Fruit fly (Drosophila melanogaster) whole organism, embryonic: ENCODE measurements around the gene CG43815.

Experiments used
- Aef1 ChIP-seq: fragments of 200-800 bp; sonication (Bioruptor generic); IDR thresholded peaks from 3 replicates; pipeline ENCODE4 v1.3.6; 2022; ENCODE audit warnings: missing biosample characterization, missing genetic modification characterization
- Atf3 ChIP-seq: fragments of 200-800 bp; sonication (Bioruptor generic); optimal IDR thresholded peaks from 3 replicates; lab custom pipeline; 2016; ENCODE audit warnings: missing biosample characterization, missing genetic modification characterization
- Awh ChIP-seq: fragments of 200-800 bp; sonication (Bioruptor generic); IDR thresholded peaks from 2 replicates; pipeline ENCODE4, ENCODE4 v1.3.6; 2022; ENCODE audit warnings: missing biosample characterization, missing genetic modification characterization
- CG11085 ChIP-seq: fragments of 200-800 bp; sonication (Bioruptor generic); IDR thresholded peaks from 2 replicates; pipeline ENCODE4 v1.3.6; 2022; ENCODE audit warnings: missing biosample characterization, missing genetic modification characterization
- CG11560 ChIP-seq: fragments of 200-800 bp; sonication (Bioruptor generic); IDR thresholded peaks from 3 replicates; pipeline ENCODE4 v1.3.6; 2022; ENCODE audit warnings: missing biosample characterization, missing genetic modification characterization
- CG12104 ChIP-seq: fragments of 200-800 bp; sonication (Bioruptor generic); optimal IDR thresholded peaks from 3 replicates; lab custom pipeline; 2016; ENCODE audit warnings: missing biosample characterization, missing genetic modification characterization
- CG1647 ChIP-seq: fragments of 200-800 bp; sonication (Bioruptor generic); optimal IDR thresholded peaks from 3 replicates; lab custom pipeline; 2016; ENCODE audit warnings: missing biosample characterization, missing genetic modification characterization
- CG16813 ChIP-seq: fragments of 200-800 bp; sonication (Bioruptor generic); IDR thresholded peaks from 3 replicates; pipeline ENCODE4 v1.3.6; 2022; ENCODE audit warnings: missing biosample characterization, missing genetic modification characterization; ENCODE audit not compliant: partially characterized antibody
- CG16815 ChIP-seq: fragments of 200-800 bp; sonication (Bioruptor generic); optimal IDR thresholded peaks from 3 replicates; lab custom pipeline; 2017; ENCODE audit warnings: missing biosample characterization, mild to moderate bottlenecking, missing genetic modification characterization
- CG17359 ChIP-seq: fragments of 200-800 bp; sonication (Bioruptor generic); optimal IDR thresholded peaks from 3 replicates; lab custom pipeline; 2018; ENCODE audit warnings: missing biosample characterization, mild to moderate bottlenecking, missing genetic modification characterization, moderate library complexity
- CG17829 ChIP-seq: fragments of 200-800 bp; optimal IDR thresholded peaks from 2 replicates; lab custom pipeline; 2019; ENCODE audit warnings: missing biosample characterization, mild to moderate bottlenecking, missing genetic modification characterization, moderate library complexity
- CG18599 ChIP-seq: fragments of 200-800 bp; sonication (Bioruptor generic); optimal IDR thresholded peaks from 3 replicates; lab custom pipeline; 2017; ENCODE audit warnings: missing biosample characterization, missing genetic modification characterization, mild to moderate bottlenecking, moderate library complexity, missing genetic modification reagents
- CG32767 ChIP-seq: fragments of 200-800 bp; sonication (Bioruptor generic); IDR thresholded peaks from 2 replicates; pipeline ENCODE4 v1.3.6; 2022; ENCODE audit warnings: missing biosample characterization, missing genetic modification characterization
- CG4282 ChIP-seq: fragments of 200-800 bp; sonication (Bioruptor generic); optimal IDR thresholded peaks from 2 replicates; lab custom pipeline; 2016; ENCODE audit warnings: missing biosample characterization, missing genetic modification characterization
- CG4617 ChIP-seq: fragments of 200-800 bp; sonication (Bioruptor generic); optimal IDR thresholded peaks from 3 replicates; lab custom pipeline; 2016; ENCODE audit warnings: missing biosample characterization, missing genetic modification characterization, borderline replicate concordance
- CG6683 ChIP-seq: fragments of 200-800 bp; sonication (Bioruptor generic); optimal IDR thresholded peaks from 2 replicates; lab custom pipeline; 2017; ENCODE audit warnings: missing biosample characterization, mild to moderate bottlenecking, missing genetic modification characterization, missing genetic modification reagents
- CG8089 ChIP-seq: fragments of 200-800 bp; sonication (Bioruptor generic); optimal IDR thresholded peaks from 3 replicates; lab custom pipeline; 2016; ENCODE audit warnings: missing biosample characterization, missing genetic modification characterization
- CG8359 ChIP-seq: fragments of 200-800 bp; sonication (Bioruptor generic); optimal IDR thresholded peaks from 2 replicates; lab custom pipeline; 2017; ENCODE audit warnings: missing biosample characterization, mild to moderate bottlenecking, missing genetic modification characterization, borderline replicate concordance
- CG8944 ChIP-seq: fragments of 200-800 bp; sonication (Bioruptor generic); optimal IDR thresholded peaks from 3 replicates; lab custom pipeline; 2016; ENCODE audit warnings: missing biosample characterization, missing genetic modification characterization
- CkIIα-i1 ChIP-seq: fragments of 200-800 bp; sonication (Bioruptor generic); IDR thresholded peaks from 2 replicates; pipeline ENCODE4 v1.3.6; 2022; ENCODE audit warnings: missing biosample characterization, missing genetic modification characterization
- D19B ChIP-seq: fragments of 200-800 bp; sonication (Bioruptor generic); optimal IDR thresholded peaks from 2 replicates; lab custom pipeline; 2017; ENCODE audit warnings: missing biosample characterization, mild to moderate bottlenecking, missing genetic modification characterization
- Doc2 ChIP-seq: fragments of 200-800 bp; sonication (Bioruptor generic); IDR thresholded peaks from 2 replicates; pipeline ENCODE4 v1.3.6; 2022; ENCODE audit warnings: missing biosample characterization, missing genetic modification characterization
- HHEX ChIP-seq: fragments of 200-800 bp; sonication (Bioruptor generic); optimal IDR thresholded peaks from 3 replicates; lab custom pipeline; 2017; ENCODE audit warnings: missing biosample characterization, mild to moderate bottlenecking, missing genetic modification characterization, missing genetic modification reagents
- Hmr ChIP-seq: fragments of 200-800 bp; sonication (Bioruptor generic); optimal IDR thresholded peaks from 3 replicates; lab custom pipeline; 2017; ENCODE audit warnings: mild to moderate bottlenecking, missing biosample characterization, missing genetic modification reagents, missing genetic modification characterization
- Hr39 ChIP-seq: fragments of >200 bp; optimal IDR thresholded peaks from 2 replicates; lab custom pipeline; 2017
- Hr78 ChIP-seq, 2 experiments: fragments of 200-800 bp in 1 of 2; fragments of >200 bp in 1 of 2; sonication (Bioruptor generic) in 1 of 2; optimal IDR thresholded peaks; 2 replicates each; lab custom pipeline; 2017 to 2019; ENCODE audit warnings: missing biosample characterization in 2 of 2, missing genetic modification characterization in 2 of 2, mild to moderate bottlenecking in 1 of 2, moderate library complexity in 1 of 2
- MTF-1 ChIP-seq: fragments of 200-800 bp; sonication (Bioruptor generic); optimal IDR thresholded peaks from 2 replicates; lab custom pipeline; 2018; ENCODE audit warnings: missing biosample characterization, mild to moderate bottlenecking, missing genetic modification characterization, borderline replicate concordance
- Nf-YA ChIP-seq: fragments of 200-800 bp; sonication (Bioruptor generic); IDR thresholded peaks from 2 replicates; pipeline ENCODE4 v1.3.6; 2022; ENCODE audit warnings: missing biosample characterization, missing genetic modification characterization
- Ptx1 ChIP-seq: fragments of 200-800 bp; sonication (Bioruptor generic); IDR thresholded peaks from 2 replicates; pipeline ENCODE4 v1.3.6; 2022; ENCODE audit warnings: missing biosample characterization, missing genetic modification characterization
- aop ChIP-seq: fragments of 200-800 bp; sonication (Bioruptor generic); IDR thresholded peaks from 2 replicates; pipeline ENCODE4 v1.3.6; 2022; ENCODE audit warnings: missing biosample characterization, missing genetic modification characterization
- ash1 ChIP-seq: fragments of 200-800 bp; sonication (Bioruptor generic); optimal IDR thresholded peaks from 2 replicates; lab custom pipeline; 2018; ENCODE audit warnings: missing biosample characterization, mild to moderate bottlenecking, missing genetic modification characterization
- bsh ChIP-seq, 2 experiments: fragments of 200-800 bp; sonication (Bioruptor generic); optimal IDR thresholded peaks; 2 replicates each; lab custom pipeline; 2017 to 2018; ENCODE audit warnings: mild to moderate bottlenecking in 2 of 2, missing biosample characterization in 2 of 2, missing genetic modification characterization in 2 of 2, moderate library complexity in 1 of 2
- ci ChIP-seq: fragments of 200-800 bp; sonication (Bioruptor generic); IDR thresholded peaks from 3 replicates; pipeline ENCODE4 v1.3.6; 2022; ENCODE audit warnings: missing biosample characterization, missing genetic modification characterization
- disco-r ChIP-seq: fragments of 200-800 bp; sonication (Bioruptor generic); optimal IDR thresholded peaks from 2 replicates; lab custom pipeline; 2016; ENCODE audit warnings: missing biosample characterization, missing genetic modification characterization
- dmrt11E ChIP-seq: fragments of 200-800 bp; sonication (Bioruptor generic); optimal IDR thresholded peaks from 3 replicates; lab custom pipeline; 2018; ENCODE audit warnings: missing biosample characterization, mild to moderate bottlenecking, missing genetic modification characterization, moderate library complexity
- esg ChIP-seq: fragments of 200-800 bp; sonication (Bioruptor generic); conservative IDR thresholded peaks from 2 replicates; pipeline ENCODE4 v1.3.6; 2022; ENCODE audit warnings: missing biosample characterization, missing genetic modification characterization
- fd64A ChIP-seq: fragments of 200-800 bp; sonication (Bioruptor generic); optimal IDR thresholded peaks from 3 replicates; lab custom pipeline; 2018; ENCODE audit warnings: missing biosample characterization, mild to moderate bottlenecking, missing genetic modification characterization
- fru ChIP-seq: fragments of >200 bp; optimal IDR thresholded peaks from 2 replicates; lab custom pipeline; 2017
- grn ChIP-seq: fragments of 200-800 bp; sonication (Bioruptor generic); optimal IDR thresholded peaks from 3 replicates; lab custom pipeline; 2017; ENCODE audit warnings: missing biosample characterization, missing genetic modification characterization
- gsb ChIP-seq: fragments of 200-800 bp; sonication (Bioruptor generic); IDR thresholded peaks from 2 replicates; pipeline ENCODE4 v1.3.6; 2022; ENCODE audit warnings: missing biosample characterization, missing genetic modification characterization
- ham ChIP-seq: fragments of 200-800 bp; sonication (Bioruptor generic); IDR thresholded peaks from 2 replicates; pipeline ENCODE4 v1.3.6; 2022; ENCODE audit warnings: missing biosample characterization, missing genetic modification characterization
- jing ChIP-seq: fragments of 200-800 bp; sonication (Bioruptor generic); optimal IDR thresholded peaks from 2 replicates; lab custom pipeline; 2018; ENCODE audit warnings: missing biosample characterization, mild to moderate bottlenecking, missing genetic modification characterization
- mam ChIP-seq: fragments of 200-800 bp; sonication (Bioruptor generic); optimal IDR thresholded peaks from 3 replicates; lab custom pipeline; 2016; ENCODE audit warnings: missing biosample characterization, missing genetic modification characterization
- otp ChIP-seq: fragments of 200-800 bp; sonication (Bioruptor generic); IDR thresholded peaks from 3 replicates; pipeline ENCODE4, ENCODE4 v1.3.6; 2022; ENCODE audit warnings: missing biosample characterization, missing genetic modification characterization
- ro ChIP-seq: fragments of 200-800 bp; sonication (Bioruptor generic); IDR thresholded peaks from 2 replicates; pipeline ENCODE4 v1.3.6; 2022; ENCODE audit warnings: missing biosample characterization, missing genetic modification characterization
- sc ChIP-seq, 3 experiments: fragments of >200 bp in 2 of 3; fragments of 200-800 bp in 1 of 3; sonication (Bioruptor generic) in 1 of 3; optimal IDR thresholded peaks; 2 replicates in 2 of 3; 3 replicates in 1 of 3; lab custom pipeline; 2017; ENCODE audit warnings: mild to moderate bottlenecking in 1 of 3, missing biosample characterization in 1 of 3, missing genetic modification characterization in 1 of 3, missing genetic modification reagents in 1 of 3
- sens ChIP-seq: fragments of 200-800 bp; sonication (Bioruptor generic); peaks from one replicate; lab custom pipeline; 2016; ENCODE audit warnings: missing biosample characterization, missing genetic modification characterization
- slbo ChIP-seq: fragments of 200-800 bp; sonication (Bioruptor generic); IDR thresholded peaks from 2 replicates; pipeline ENCODE4 v1.3.6; 2022; ENCODE audit warnings: missing biosample characterization, missing genetic modification characterization
- sna ChIP-seq: fragments of 200-800 bp; sonication (Bioruptor generic); IDR thresholded peaks from 2 replicates; pipeline ENCODE4 v1.3.6; 2022; ENCODE audit warnings: missing biosample characterization, missing genetic modification characterization; ENCODE audit not compliant: partially characterized antibody
- ttk ChIP-seq: fragments of 200-800 bp; sonication (Bioruptor generic); IDR thresholded peaks from 2 replicates; pipeline ENCODE4 v2.1.2; 2022; ENCODE audit warnings: missing biosample characterization, missing genetic modification characterization
- usp ChIP-seq: fragments of >200 bp; optimal IDR thresholded peaks from 2 replicates; lab custom pipeline; 2017; ENCODE audit warnings: missing biosample characterization, missing genetic modification characterization
- vfl ChIP-seq: fragments of 200-800 bp; sonication (Bioruptor generic); optimal IDR thresholded peaks from 2 replicates; lab custom pipeline; 2016; ENCODE audit warnings: missing biosample characterization, missing genetic modification characterization

The CG43815 gene

DNA sequence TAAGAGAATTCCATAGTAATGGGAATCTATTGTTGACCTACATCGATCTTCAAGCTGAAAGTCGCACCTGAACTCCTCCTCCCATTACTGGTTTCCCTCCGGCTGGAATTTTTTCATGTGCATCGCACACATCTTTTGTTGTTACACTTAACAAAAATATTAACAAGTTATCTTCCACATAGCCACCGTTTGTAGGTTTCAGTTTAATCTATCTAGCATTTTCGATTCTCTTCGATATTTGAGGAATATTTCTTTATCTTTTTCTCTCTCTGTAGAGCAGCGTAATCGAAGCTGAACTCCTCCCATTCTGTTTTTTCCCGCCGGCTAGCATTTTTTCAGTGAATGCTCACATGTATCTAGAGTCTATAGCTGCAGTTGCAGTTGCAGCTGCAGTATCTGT lies 48.8 kb downstream of the CG43815 start (continued):
- TF ChIP-seq CG12104: no peak
- TF ChIP-seq sens: no peak
- peak; percentile 32; the same call in 1 of the 2 replicates for TF ChIP-seq Ptx1 (GFP tag; lab: Robert Waterston, UW)
- no peak for TF ChIP-seq usp
- no peak for TF ChIP-seq MTF-1 (GFP tag; lab: Kevin White, UChicago)
- no peak for TF ChIP-seq CG32767 (GFP tag; lab: Robert Waterston, UW)
- TF ChIP-seq CG17829 (tag; lab: Kevin White, UChicago): peak; percentile 34
- TF ChIP-seq CG8944: no peak
- TF ChIP-seq sna (GFP tag; lab: Robert Waterston, UW): no peak
- TF ChIP-seq fru (lab: Kevin White, UChicago): no peak
- TF ChIP-seq CG1647: no peak
- TF ChIP-seq D19B: no peak
- no peak for TF ChIP-seq CG11085 (GFP tag; lab: Robert Waterston, UW)
- TF ChIP-seq Nf-YA (GFP tag; lab: Robert Waterston, UW): no peak
- TF ChIP-seq sc (optimal IDR thresholded peaks at IDR 0.05; lab: Kevin White, UChicago): no peak
- no peak for TF ChIP-seq sc (GFP tag; optimal IDR thresholded peaks at IDR 0.05; lab: Kevin White, UChicago)
- TF ChIP-seq Atf3 (GFP tag; lab: Kevin White, UChicago): no peak
- no peak for TF ChIP-seq Hr39 (lab: Kevin White, UChicago)
- TF ChIP-seq disco-r (GFP tag; lab: Kevin White, UChicago): no peak
- no peak for TF ChIP-seq jing (GFP tag; lab: Kevin White, UChicago)
- TF ChIP-seq CG8089 (GFP tag; lab: Kevin White, UChicago): no peak
- 0 out of 2 replicates have a peak, but pooled peaks have one; percentile 28 for TF ChIP-seq ttk
- peak; percentile 42; the same call in 1 of the 3 replicates for TF ChIP-seq otp
- no peak for TF ChIP-seq Doc2 (GFP tag; lab: Robert Waterston, UW)
- peak; percentile 68 for TF ChIP-seq grn
- TF ChIP-seq Aef1 (GFP tag; lab: Robert Waterston, UW): no peak
- TF ChIP-seq CG18599 (GFP tag; lab: Kevin White, UChicago): no peak
- TF ChIP-seq ash1 (GFP tag; lab: Kevin White, UChicago): no peak
- TF ChIP-seq ci: peak; percentile 13; the same call in 1 of the 3 replicates
- no peak for TF ChIP-seq CG8359 (GFP tag; lab: Kevin White, UChicago)
- TF ChIP-seq ham (GFP tag; lab: Robert Waterston, UW): no peak
- 0 out of 2 replicates have a peak, but pooled peaks have one; percentile 10 for TF ChIP-seq slbo (GFP tag; lab: Robert Waterston, UW)
- no peak for TF ChIP-seq Hr78 (GFP tag; optimal IDR thresholded peaks at IDR 0.05; lab: Kevin White, UChicago)
- no peak for TF ChIP-seq CG16813
- TF ChIP-seq vfl (GFP tag; lab: Kevin White, UChicago): no peak
- no peak for TF ChIP-seq CG4617
- TF ChIP-seq CG17359 (tag; lab: Kevin White, UChicago): peak; percentile 15
- TF ChIP-seq dmrt11E: no peak
- TF ChIP-seq CG11560: no peak
- TF ChIP-seq gsb (GFP tag; lab: Robert Waterston, UW): no peak
- TF ChIP-seq bsh (GFP tag; optimal IDR thresholded peaks at IDR 0.05; lab: Kevin White, UChicago): peak in 1 of 2 experiments; percentile 4
- TF ChIP-seq CG6683 (GFP tag; lab: Kevin White, UChicago): no peak
- TF ChIP-seq Awh (GFP tag; lab: Robert Waterston, UW): no peak
- no peak for TF ChIP-seq CG16815 (GFP tag; lab: Kevin White, UChicago)
- TF ChIP-seq CkIIα-i1 (GFP tag; lab: Robert Waterston, UW): no peak
- TF ChIP-seq fd64A (GFP tag; lab: Kevin White, UChicago): no peak
- no peak for TF ChIP-seq HHEX (GFP tag; lab: Kevin White, UChicago)
- no peak for TF ChIP-seq ro
- TF ChIP-seq Hmr (GFP tag; lab: Kevin White, UChicago): no peak
- no peak for TF ChIP-seq CG4282 (GFP tag; lab: Kevin White, UChicago)
- TF ChIP-seq mam: no peak
- no peak for TF ChIP-seq esg (GFP tag; lab: Robert Waterston, UW)
- TF ChIP-seq aop (GFP tag; lab: Robert Waterston, UW): no peak
